Fruit fly (Drosophila melanogaster) whole organism, embryonic: ENCODE measurements around the gene CG3117.

Experiments
- Asciz ChIP-seq: fragments of 200-800 bp; sonication (Bioruptor generic); optimal IDR thresholded peaks from 2 replicates; lab custom pipeline; 2017; ENCODE audit warnings: missing biosample characterization, mild to moderate bottlenecking, missing genetic modification characterization, missing genetic modification reagents
- Bdp1 ChIP-seq: fragments of 200-800 bp; sonication (Bioruptor generic); optimal IDR thresholded peaks from 3 replicates; lab custom pipeline; 2016; ENCODE audit warnings: missing biosample characterization, missing genetic modification characterization
- Bgb ChIP-seq: fragments of 200-800 bp; sonication (Bioruptor generic); IDR thresholded peaks from 2 replicates; pipeline ENCODE4 v1.3.6; 2022; ENCODE audit warnings: missing biosample characterization, missing genetic modification characterization; ENCODE audit not compliant: partially characterized antibody
- CG12071 ChIP-seq: fragments of 200-800 bp; sonication (Bioruptor generic); optimal IDR thresholded peaks from 3 replicates; lab custom pipeline; 2018; ENCODE audit warnings: missing biosample characterization, mild to moderate bottlenecking, missing genetic modification characterization
- CG13624 ChIP-seq: fragments of 200-800 bp; sonication (Bioruptor generic); optimal IDR thresholded peaks from 2 replicates; lab custom pipeline; 2016; ENCODE audit warnings: missing biosample characterization, missing genetic modification characterization
- CG16779 ChIP-seq: fragments of 200-800 bp; sonication (Bioruptor generic); IDR thresholded peaks from 2 replicates; pipeline ENCODE4 v1.3.6; 2022; ENCODE audit warnings: missing biosample characterization, missing genetic modification characterization
- CG17612 ChIP-seq: fragments of 200-800 bp; sonication (Bioruptor generic); IDR thresholded peaks from 2 replicates; pipeline ENCODE4 v1.3.6; 2022; ENCODE audit warnings: missing biosample characterization, missing genetic modification characterization
- CG1792 ChIP-seq: fragments of 200-800 bp; sonication (Bioruptor generic); optimal IDR thresholded peaks from 2 replicates; lab custom pipeline; 2016; ENCODE audit warnings: missing biosample characterization, missing genetic modification characterization
- CG18619 ChIP-seq: fragments of 200-800 bp; sonication (Bioruptor generic); optimal IDR thresholded peaks from 3 replicates; lab custom pipeline; 2017; ENCODE audit warnings: missing biosample characterization, mild to moderate bottlenecking, missing genetic modification characterization
- CG31388 ChIP-seq: fragments of 200-800 bp; sonication (Bioruptor generic); optimal IDR thresholded peaks from 2 replicates; lab custom pipeline; 2016; ENCODE audit warnings: missing biosample characterization, missing genetic modification characterization
- CG32772 ChIP-seq: fragments of 200-800 bp; sonication (Bioruptor generic); IDR thresholded peaks from 2 replicates; pipeline ENCODE4 v1.3.6; 2022; ENCODE audit warnings: missing biosample characterization, missing genetic modification characterization
- CG4617 ChIP-seq: fragments of 200-800 bp; sonication (Bioruptor generic); optimal IDR thresholded peaks from 3 replicates; lab custom pipeline; 2016; ENCODE audit warnings: missing biosample characterization, missing genetic modification characterization, borderline replicate concordance
- CG4707 ChIP-seq: fragments of 200-800 bp; sonication (Bioruptor generic); optimal IDR thresholded peaks from 2 replicates; lab custom pipeline; 2018; ENCODE audit warnings: missing biosample characterization, mild to moderate bottlenecking, missing genetic modification characterization, moderate library complexity
- CG6689 ChIP-seq: fragments of 200-800 bp; sonication (Bioruptor generic); IDR thresholded peaks from 2 replicates; pipeline ENCODE4 v1.3.6; 2022; ENCODE audit warnings: missing biosample characterization, missing genetic modification characterization
- CG7372 ChIP-seq: fragments of 200-800 bp; sonication (Bioruptor generic); IDR thresholded peaks from 2 replicates; pipeline ENCODE4 v1.3.6; 2022; ENCODE audit warnings: missing biosample characterization, missing genetic modification characterization
- CG8290 ChIP-seq, 3 experiments: fragments of 200-800 bp; sonication (Bioruptor generic); optimal IDR thresholded peaks; 2 replicates each; lab custom pipeline; 2016 to 2019; ENCODE audit warnings: missing biosample characterization in 3 of 3, missing genetic modification characterization in 3 of 3, mild to moderate bottlenecking in 2 of 3, moderate library complexity in 1 of 3
- CG9797 ChIP-seq: fragments of 200-800 bp; sonication (Bioruptor generic); optimal IDR thresholded peaks from 3 replicates; lab custom pipeline; 2018; ENCODE audit warnings: missing biosample characterization, mild to moderate bottlenecking, missing genetic modification characterization
- CTCF ChIP-seq: fragments of 200-800 bp; sonication (Bioruptor generic); optimal IDR thresholded peaks from 2 replicates; lab custom pipeline; 2017; ENCODE audit warnings: missing biosample characterization, mild to moderate bottlenecking, missing genetic modification characterization, moderate library complexity
- D19B ChIP-seq: fragments of 200-800 bp; sonication (Bioruptor generic); optimal IDR thresholded peaks from 2 replicates; lab custom pipeline; 2017; ENCODE audit warnings: missing biosample characterization, mild to moderate bottlenecking, missing genetic modification characterization
- Dip3 ChIP-seq: fragments of 200-800 bp; sonication (Bioruptor generic); optimal IDR thresholded peaks from 3 replicates; lab custom pipeline; 2016; ENCODE audit warnings: missing biosample characterization, missing genetic modification characterization
- Doc3 ChIP-seq: fragments of 200-800 bp; sonication (Bioruptor generic); IDR thresholded peaks from 3 replicates; pipeline ENCODE4 v1.3.6; 2022; ENCODE audit warnings: missing biosample characterization, missing genetic modification characterization; ENCODE audit not compliant: partially characterized antibody
- E2f2 ChIP-seq: fragments of 200-800 bp; sonication (Bioruptor generic); IDR thresholded peaks from 2 replicates; pipeline ENCODE4 v1.3.6; 2022; ENCODE audit warnings: missing biosample characterization, missing genetic modification characterization
- Ets97D ChIP-seq: fragments of 200-800 bp; sonication (Bioruptor generic); optimal IDR thresholded peaks from 3 replicates; lab custom pipeline; 2016; ENCODE audit warnings: missing biosample characterization, missing genetic modification characterization
- HLH3B ChIP-seq: fragments of 200-800 bp; sonication (Bioruptor generic); IDR thresholded peaks from 2 replicates; pipeline ENCODE4 v1.3.6; 2022; ENCODE audit warnings: missing biosample characterization, missing genetic modification characterization
- Hr78 ChIP-seq, 2 experiments: fragments of 200-800 bp in 1 of 2; fragments of >200 bp in 1 of 2; sonication (Bioruptor generic) in 1 of 2; optimal IDR thresholded peaks; 2 replicates each; lab custom pipeline; 2017 to 2019; ENCODE audit warnings: missing biosample characterization in 2 of 2, missing genetic modification characterization in 2 of 2, mild to moderate bottlenecking in 1 of 2, moderate library complexity in 1 of 2
- Lpt ChIP-seq: fragments of >200 bp; optimal IDR thresholded peaks from 2 replicates; lab custom pipeline; 2018; ENCODE audit warnings: missing biosample characterization, missing genetic modification characterization
- MTF-1 ChIP-seq: fragments of 200-800 bp; sonication (Bioruptor generic); optimal IDR thresholded peaks from 2 replicates; lab custom pipeline; 2018; ENCODE audit warnings: missing biosample characterization, mild to moderate bottlenecking, missing genetic modification characterization, borderline replicate concordance
- NC2α ChIP-seq: fragments of 200-800 bp; sonication (Bioruptor generic); optimal IDR thresholded peaks from 2 replicates; lab custom pipeline; 2016; ENCODE audit warnings: missing biosample characterization, missing genetic modification characterization
- Nf-YC ChIP-seq: fragments of 200-800 bp; optimal IDR thresholded peaks from 3 replicates; lab custom pipeline; 2019; ENCODE audit warnings: missing biosample characterization, mild to moderate bottlenecking, missing genetic modification characterization, moderate library complexity
- Xbp1 ChIP-seq: fragments of 200-800 bp; sonication (Bioruptor generic); optimal IDR thresholded peaks from 3 replicates; lab custom pipeline; 2016; ENCODE audit warnings: missing biosample characterization, mild to moderate bottlenecking, missing genetic modification characterization
- bsh ChIP-seq, 2 experiments: fragments of 200-800 bp; sonication (Bioruptor generic); optimal IDR thresholded peaks; 2 replicates each; lab custom pipeline; 2017 to 2018; ENCODE audit warnings: mild to moderate bottlenecking in 2 of 2, missing biosample characterization in 2 of 2, missing genetic modification characterization in 2 of 2, moderate library complexity in 1 of 2
- danr ChIP-seq: fragments of 200-800 bp; sonication (Bioruptor generic); IDR thresholded peaks from 2 replicates; pipeline ENCODE4 v1.3.6; 2022; ENCODE audit warnings: missing biosample characterization, missing genetic modification characterization
- emc ChIP-seq: fragments of 200-800 bp; sonication (Bioruptor generic); optimal IDR thresholded peaks from 2 replicates; lab custom pipeline; 2016; ENCODE audit warnings: missing biosample characterization, missing genetic modification characterization
- ems ChIP-seq: fragments of 200-800 bp; sonication (Bioruptor generic); optimal IDR thresholded peaks from 3 replicates; lab custom pipeline; 2016; ENCODE audit warnings: missing biosample characterization, missing genetic modification characterization
- fd3F ChIP-seq: fragments of 200-800 bp; sonication (Bioruptor generic); optimal IDR thresholded peaks from 2 replicates; lab custom pipeline; 2018; ENCODE audit warnings: missing biosample characterization, mild to moderate bottlenecking, missing genetic modification characterization, moderate library complexity
- ham ChIP-seq: fragments of 200-800 bp; sonication (Bioruptor generic); IDR thresholded peaks from 2 replicates; pipeline ENCODE4 v1.3.6; 2022; ENCODE audit warnings: missing biosample characterization, missing genetic modification characterization
- insv ChIP-seq, 2 experiments: fragments of 200-800 bp; sonication (Bioruptor generic); optimal IDR thresholded peaks; 3 replicates each; lab custom pipeline; 2016 to 2018; ENCODE audit warnings: missing biosample characterization in 2 of 2, missing genetic modification characterization in 2 of 2
- kni ChIP-seq: fragments of 200-800 bp; sonication (Bioruptor generic); optimal IDR thresholded peaks from 3 replicates; lab custom pipeline; 2017; ENCODE audit warnings: mild to moderate bottlenecking, missing biosample characterization, missing genetic modification reagents, missing genetic modification characterization
- lbe ChIP-seq: fragments of 200-800 bp; sonication (Bioruptor generic); optimal IDR thresholded peaks from 2 replicates; lab custom pipeline; 2016; ENCODE audit warnings: missing biosample characterization, mild to moderate bottlenecking, missing genetic modification characterization
- lilli ChIP-seq: fragments of 200-800 bp; sonication (Bioruptor generic); optimal IDR thresholded peaks from 3 replicates; lab custom pipeline; 2016; ENCODE audit warnings: missing biosample characterization, missing genetic modification characterization
- pb ChIP-seq: fragments of 200-800 bp; sonication (Bioruptor generic); optimal IDR thresholded peaks from 3 replicates; lab custom pipeline; 2016; ENCODE audit warnings: missing biosample characterization, missing genetic modification characterization
- pros ChIP-seq: fragments of 200-800 bp; sonication (Bioruptor generic); optimal IDR thresholded peaks from 3 replicates; lab custom pipeline; 2019; ENCODE audit warnings: missing biosample characterization, mild to moderate bottlenecking, missing genetic modification characterization, moderate library complexity
- psq ChIP-seq: fragments of 200-800 bp; sonication (Bioruptor generic); optimal IDR thresholded peaks from 2 replicates; lab custom pipeline; 2017; ENCODE audit warnings: missing biosample characterization, missing genetic modification characterization
- repo ChIP-seq: fragments of 200-800 bp; sonication (Bioruptor generic); optimal IDR thresholded peaks from 2 replicates; lab custom pipeline; 2016; ENCODE audit warnings: missing biosample characterization, missing genetic modification characterization
- stwl ChIP-seq: fragments of 200-800 bp; sonication (Bioruptor generic); optimal IDR thresholded peaks from 3 replicates; lab custom pipeline; 2018; ENCODE audit warnings: missing biosample characterization, mild to moderate bottlenecking, missing genetic modification characterization, moderate library complexity
- trh ChIP-seq: fragments of 200-800 bp; sonication (Bioruptor generic); optimal IDR thresholded peaks from 2 replicates; lab custom pipeline; 2016; ENCODE audit warnings: missing biosample characterization, missing genetic modification characterization
- tup ChIP-seq: fragments of 200-800 bp; sonication (Bioruptor generic); optimal IDR thresholded peaks from 2 replicates; lab custom pipeline; 2016; ENCODE audit warnings: missing biosample characterization, mild to moderate bottlenecking, missing genetic modification characterization, moderate library complexity
- unc-4 ChIP-seq: fragments of 200-800 bp; sonication (Bioruptor generic); IDR thresholded peaks from 2 replicates; pipeline ENCODE4 v1.3.6; 2022; ENCODE audit warnings: missing biosample characterization, missing genetic modification characterization; ENCODE audit not compliant: partially characterized antibody
- z ChIP-seq: fragments of 200-800 bp; sonication (Bioruptor generic); IDR thresholded peaks from 3 replicates; pipeline ENCODE4 v1.3.6; 2022; ENCODE audit warnings: missing biosample characterization, missing genetic modification characterization

Gene CG3117

dm6 chr2L:2885503-2886225, 38.7 kb upstream of the CG3117 start, which contains the start of the genes NTPase and lilli (continued):
- TF ChIP-seq CG6689 (GFP tag; lab: Robert Waterston, UW), result 0 out of 2 replicates have a peak, but pooled peaks have one; percentile 28
- no peak for TF ChIP-seq MTF-1 (GFP tag; lab: Kevin White, UChicago)
- peak; percentile 48 for TF ChIP-seq Bdp1 (GFP tag; lab: Kevin White, UChicago)
- peak; percentile 78 for TF ChIP-seq Xbp1
- TF ChIP-seq Hr78 (GFP tag; optimal IDR thresholded peaks at IDR 0.05; lab: Kevin White, UChicago), result no peak
- TF ChIP-seq pb (GFP tag; lab: Kevin White, UChicago), result peak; percentile 64
- peak; percentile 94 for TF ChIP-seq Bgb (GFP tag; lab: Robert Waterston, UW)
- TF ChIP-seq CG31388 (GFP tag; lab: Kevin White, UChicago), result peak; percentile 68
- no peak; the same call in none of the 2 replicates for TF ChIP-seq CG32772 (GFP tag; lab: Robert Waterston, UW)
- no peak for TF ChIP-seq danr (GFP tag; lab: Robert Waterston, UW)
- peak; percentile 66 for TF ChIP-seq Dip3 (GFP tag; lab: Kevin White, UChicago)
- TF ChIP-seq pros (GFP tag; lab: Kevin White, UChicago), result no peak
- no peak for TF ChIP-seq NC2α (GFP tag; lab: Kevin White, UChicago)
- peak; percentile 61 for TF ChIP-seq tup (GFP tag; lab: Kevin White, UChicago)
- no peak for TF ChIP-seq CG16779 (GFP tag; lab: Robert Waterston, UW)
- TF ChIP-seq HLH3B (GFP tag; lab: Robert Waterston, UW), result 0 out of 2 replicates have a peak, but pooled peaks have one; percentile 44
- TF ChIP-seq psq (GFP tag; lab: Kevin White, UChicago), result no peak
- TF ChIP-seq CG4707 (GFP tag; lab: Kevin White, UChicago), result no peak
- peak; percentile 92 for TF ChIP-seq CG4617
- TF ChIP-seq emc (GFP tag; lab: Kevin White, UChicago), result no peak
- no peak for TF ChIP-seq ham (GFP tag; lab: Robert Waterston, UW)
- TF ChIP-seq Ets97D, result peak; percentile 48
- no peak for TF ChIP-seq insv (GFP tag; optimal IDR thresholded peaks at IDR 0.05; lab: Kevin White, UChicago)
- TF ChIP-seq CG17612 (GFP tag; lab: Robert Waterston, UW), result no peak
- no peak for TF ChIP-seq kni (GFP tag; lab: Kevin White, UChicago)
- TF ChIP-seq D19B (GFP tag; lab: Kevin White, UChicago), result no peak
- peak; percentile 41 for TF ChIP-seq trh (GFP tag; lab: Kevin White, UChicago)
- peak; percentile 75 for TF ChIP-seq CG13624 (GFP tag; lab: Kevin White, UChicago)
- no peak for TF ChIP-seq CG18619 (GFP tag; lab: Kevin White, UChicago)
- no peak for TF ChIP-seq CG9797
- no peak for TF ChIP-seq CG12071 (GFP tag; lab: Kevin White, UChicago)
- TF ChIP-seq CTCF (GFP tag; lab: Kevin White, UChicago), result no peak
- peak; percentile 12 for TF ChIP-seq CG1792 (GFP tag; lab: Kevin White, UChicago)
- no peak for TF ChIP-seq Nf-YC (tag; lab: Kevin White, UChicago)
- TF ChIP-seq repo (GFP tag; lab: Kevin White, UChicago), result peak; percentile 64
- TF ChIP-seq Doc3 (GFP tag; lab: Robert Waterston, UW), result peak; percentile 90
- TF ChIP-seq unc-4 (GFP tag; lab: Robert Waterston, UW), result peak; percentile 91
- peak; percentile 25 for TF ChIP-seq stwl (tag; lab: Kevin White, UChicago)
- TF ChIP-seq lilli (GFP tag; lab: Kevin White, UChicago), result peak; percentile 95
- no peak for TF ChIP-seq CG7372
- TF ChIP-seq CG8290 (GFP tag; optimal IDR thresholded peaks at IDR 0.05; lab: Kevin White, UChicago), result peak; percentile 99
- peak; percentile 96 to 100 for TF ChIP-seq CG8290 (tag; optimal IDR thresholded peaks at IDR 0.05; lab: Kevin White, UChicago)
- no peak for TF ChIP-seq fd3F (GFP tag; lab: Kevin White, UChicago)
- peak in 1 of 2 experiments; percentile 40 for TF ChIP-seq bsh (GFP tag; optimal IDR thresholded peaks at IDR 0.05; lab: Kevin White, UChicago)
- TF ChIP-seq Asciz, result no peak
- peak; percentile 40 for TF ChIP-seq lbe
- peak; percentile 73; the same call in 1 of the 3 replicates for TF ChIP-seq z (GFP tag; lab: Robert Waterston, UW)
- no peak; the same call in none of the 2 replicates for TF ChIP-seq E2f2
- no peak for TF ChIP-seq Lpt (GFP tag; lab: Kevin White, UChicago)
- TF ChIP-seq ems (GFP tag; lab: Kevin White, UChicago), result peak; percentile 71
